Worm (Caenorhabditis elegans): ENCODE results near the gene rpi-1.

The rpi-1 gene

DNA sequence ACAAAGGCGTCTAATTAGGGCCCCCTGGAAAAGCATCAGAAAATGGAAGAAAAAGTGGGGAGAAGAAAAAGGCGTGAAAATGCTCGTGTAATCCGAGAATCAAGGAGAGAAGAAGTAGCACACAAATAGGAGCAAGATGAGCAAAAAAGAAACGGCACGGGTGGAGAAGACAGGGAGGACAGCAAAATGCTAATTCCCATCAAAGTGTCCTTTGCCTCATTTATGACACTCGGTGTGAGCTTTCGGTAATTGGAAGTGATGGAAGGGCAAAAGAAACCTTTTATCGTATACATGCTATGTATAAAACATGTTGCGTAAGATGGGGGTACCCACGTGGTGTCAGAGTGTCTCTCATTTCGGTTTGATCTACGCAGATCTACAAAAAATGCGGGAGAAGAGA is 28.7 kb downstream of the rpi-1 start:
- TF ChIP-seq klf-2 (GFP tag; conservative IDR thresholded peaks at IDR 0.05) (no peak), ztf-29 (GFP tag; IDR thresholded peaks at IDR 0.05) (no peak), flt-1 (GFP tag; IDR thresholded peaks at IDR 0.05) (no peak), cog-1 (tag; optimal IDR thresholded peaks at IDR 0.05) (no peak)

DNA sequence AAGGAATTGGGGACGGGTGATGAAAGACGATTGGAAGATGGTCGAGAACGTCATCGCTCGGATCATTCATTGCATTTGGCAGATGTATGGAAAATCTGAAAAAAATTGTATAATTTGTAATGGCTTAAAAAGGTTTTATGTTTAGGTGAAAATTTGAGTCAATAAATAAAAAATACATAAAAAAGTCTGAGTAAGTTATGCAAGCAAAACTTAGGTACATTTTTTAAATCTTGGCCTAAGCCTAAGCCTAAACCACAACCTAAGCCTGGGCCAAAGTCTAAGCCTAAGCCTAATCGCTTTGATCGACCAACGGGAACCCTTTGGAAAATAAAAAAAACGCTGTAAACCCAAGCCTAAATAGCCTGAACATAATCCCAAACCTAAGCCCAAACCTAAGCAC is 30.3 kb downstream of the rpi-1 start, which contains the start of gene hot-3:
Gene hot-3, minus strand, starts transcription at position 101 of the 400 bp plus-strand sequence.
- TF ChIP-seq T22C8.4 (GFP tag; IDR thresholded peaks at IDR 0.05) (no peak), cog-1 (tag; optimal IDR thresholded peaks at IDR 0.05) (no peak), klf-2 (GFP tag; conservative IDR thresholded peaks at IDR 0.05) (no peak)

DNA sequence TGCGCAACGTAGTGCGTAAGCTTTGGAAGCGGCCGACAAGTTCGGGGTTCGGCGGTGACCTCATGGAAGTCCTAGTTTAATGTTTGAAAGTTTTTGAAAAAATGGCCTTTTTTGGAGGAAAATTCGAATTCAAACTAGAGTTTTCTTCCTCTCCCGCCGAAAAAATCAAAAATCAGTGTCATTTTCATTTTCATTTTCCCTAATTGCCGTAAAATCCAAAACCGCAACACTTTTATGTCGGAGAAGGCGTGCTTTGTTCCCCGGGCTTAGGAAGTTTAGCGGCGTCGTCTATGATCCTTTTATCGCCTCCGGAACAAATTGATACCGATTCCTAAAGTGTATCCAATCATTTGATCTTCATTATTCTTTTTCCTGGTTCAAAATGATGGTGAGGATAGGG is 37.3 kb downstream of the rpi-1 start, which contains the start of gene mltn-5:
Gene mltn-5, plus strand, starts transcription at position 301 of the 400 bp plus-strand sequence.
- no peak for TF ChIP-seq tab-1 (GFP tag; IDR thresholded peaks at IDR 0.05)
- TF ChIP-seq flt-1 (GFP tag; IDR thresholded peaks at IDR 0.05), result no peak
- no peak for TF ChIP-seq cog-1 (tag; optimal IDR thresholded peaks at IDR 0.05)
- no peak for TF ChIP-seq ztf-29 (GFP tag; IDR thresholded peaks at IDR 0.05)
- TF ChIP-seq med-1 (GFP tag; optimal IDR thresholded peaks at IDR 0.05; ENCODE audit: insufficient read depth), result no peak
- no peak for TF ChIP-seq T22C8.4 (GFP tag; IDR thresholded peaks at IDR 0.05)

DNA sequence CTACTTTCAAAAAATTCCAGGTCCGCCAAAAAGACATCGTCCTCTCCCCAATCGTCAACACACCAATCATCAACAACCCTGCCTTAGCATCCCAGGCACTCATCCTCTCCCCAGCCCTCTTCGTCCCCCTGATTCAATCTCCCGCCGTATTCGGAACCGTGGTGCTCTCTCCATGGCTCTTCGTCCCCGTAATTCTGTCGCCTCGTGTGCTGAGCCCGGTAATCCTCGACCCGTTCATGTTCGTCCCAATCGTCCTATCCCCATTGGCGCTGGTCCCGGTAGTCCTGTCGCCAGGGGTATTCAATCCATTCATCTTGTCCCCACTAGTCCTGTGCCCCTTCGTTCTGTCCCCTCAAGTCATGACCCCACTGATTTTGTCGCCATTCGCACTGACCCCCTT is 43.1 kb downstream of the rpi-1 start:
- TF ChIP-seq ztf-23 (GFP tag; IDR thresholded peaks at IDR 0.05) (0 out of 2 replicates have a peak, but pooled peaks have one; percentile 6), klf-2 (GFP tag; conservative IDR thresholded peaks at IDR 0.05) (no peak)

DNA sequence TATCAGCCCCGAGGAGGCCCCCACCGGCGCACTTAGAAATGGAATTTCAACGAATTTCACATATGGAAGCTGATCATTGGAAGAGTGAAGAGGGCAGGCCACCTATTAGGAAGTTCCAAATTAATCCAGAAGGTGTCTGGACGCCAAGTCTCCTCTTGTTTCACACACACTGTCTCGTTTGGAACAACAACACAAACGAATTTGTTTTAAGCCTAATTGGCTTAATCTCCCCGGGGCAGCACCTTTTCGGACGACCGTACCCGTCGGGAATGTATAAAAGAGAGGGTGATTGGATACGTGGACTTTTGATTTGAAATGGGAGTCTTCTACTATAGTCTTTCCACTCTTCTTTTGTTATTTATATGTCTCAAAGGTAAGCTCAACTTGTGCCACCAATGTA is 46.2 kb downstream of the rpi-1 start, which contains the start of gene mltn-3:
Gene mltn-3, plus strand, starts transcription at position 301 of the 400 bp plus-strand sequence.
- TF ChIP-seq flt-1 (GFP tag; IDR thresholded peaks at IDR 0.05) (no peak), ref-1 (GFP tag; conservative IDR thresholded peaks at IDR 0.05) (no peak), cog-1 (tag; optimal IDR thresholded peaks at IDR 0.05) (no peak), klf-2 (GFP tag; conservative IDR thresholded peaks at IDR 0.05) (no peak), tab-1 (GFP tag; IDR thresholded peaks at IDR 0.05) (no peak), med-1 (GFP tag; optimal IDR thresholded peaks at IDR 0.05; ENCODE audit: insufficient read depth) (no peak), ztf-29 (GFP tag; IDR thresholded peaks at IDR 0.05) (no peak), ztf-23 (GFP tag; IDR thresholded peaks at IDR 0.05) (no peak), T22C8.4 (GFP tag; IDR thresholded peaks at IDR 0.05) (no peak)

Data from whole organism, midembryonic.